Worm (Caenorhabditis elegans) whole organism, young adult: Measurements from ENCODE around the gene slc-17.4.

ENCODE experiments used
- B0035.1 ChIP-seq: sonication (generic microtip); optimal IDR thresholded peaks from 2 replicates; lab custom pipeline; 2016; ENCODE audit warnings: missing genetic modification characterization, mild to moderate bottlenecking, missing compliant biosample characterization, missing genotype, missing genetic modification reagents
- C17E4.6 ChIP-seq: fragments of 200-800 bp; sonication (Bioruptor generic); IDR thresholded peaks from 2 replicates; pipeline ENCODE4 v1.3.6; 2022; ENCODE audit warnings: missing genetic modification reagents, missing genetic modification characterization, missing compliant biosample characterization
- D2030.7 ChIP-seq: fragments of 200-800 bp; sonication (Bioruptor generic); IDR thresholded peaks from 2 replicates; pipeline ENCODE4 v1.3.6; 2022; ENCODE audit warnings: missing genetic modification reagents, missing genetic modification characterization, missing compliant biosample characterization
- F37B4.10 ChIP-seq: fragments of 200-800 bp; sonication (Bioruptor generic); IDR thresholded peaks from 2 replicates; pipeline ENCODE4 v1.3.6; 2022; ENCODE audit warnings: missing genetic modification characterization, missing compliant biosample characterization
- F57A8.1 ChIP-seq: fragments of 200-800 bp; sonication (Bioruptor generic); optimal IDR thresholded peaks from 2 replicates; lab custom pipeline; 2018; ENCODE audit warnings: mild to moderate bottlenecking, missing genetic modification characterization, moderate library complexity, missing compliant biosample characterization
- T07F8.4 ChIP-seq: sonication (generic microtip); optimal IDR thresholded peaks from 2 replicates; lab custom pipeline; 2016; ENCODE audit warnings: mild to moderate bottlenecking, missing genetic modification characterization, moderate library complexity, missing compliant biosample characterization
- Y53G8AR.9 ChIP-seq: fragments of 200-800 bp; sonication (Bioruptor generic); conservative IDR thresholded peaks from 2 replicates; pipeline ENCODE4 v1.3.6; 2022; ENCODE audit warnings: missing genetic modification reagents, missing genetic modification characterization, missing compliant biosample characterization
- Y67H2A.10 ChIP-seq: fragments of 200-800 bp; sonication (Bioruptor generic); conservative IDR thresholded peaks from 2 replicates; pipeline ENCODE4 v1.3.6; 2022; ENCODE audit warnings: missing genetic modification reagents, missing genetic modification characterization, missing compliant biosample characterization
- Y79H2A.3 ChIP-seq: fragments of 200-800 bp; sonication (Bioruptor generic); conservative IDR thresholded peaks from 2 replicates; pipeline ENCODE4 v1.3.6; 2022; ENCODE audit warnings: missing genetic modification reagents, missing genetic modification characterization, missing compliant biosample characterization
- ZK185.1 ChIP-seq: sonication (generic microtip); optimal IDR thresholded peaks from 2 replicates; lab custom pipeline; 2016; ENCODE audit warnings: mild to moderate bottlenecking, missing genetic modification characterization, missing compliant biosample characterization; ENCODE audit not compliant: poor library complexity, severe bottlenecking
- aptf-2 ChIP-seq: fragments of 200-800 bp; sonication (Bioruptor generic); conservative IDR thresholded peaks from 2 replicates; pipeline ENCODE4 v1.3.6; 2022; ENCODE audit warnings: missing genetic modification reagents, missing genetic modification characterization, missing compliant biosample characterization
- aptf-3 ChIP-seq: fragments of 200-800 bp; sonication (Bioruptor generic); IDR thresholded peaks from 2 replicates; pipeline ENCODE4 v1.3.6; 2022; ENCODE audit warnings: missing genetic modification characterization, missing compliant biosample characterization
- atf-7 ChIP-seq: sonication (generic microtip); optimal IDR thresholded peaks from 2 replicates; lab custom pipeline; 2017; ENCODE audit warnings: mild to moderate bottlenecking, missing genetic modification characterization, missing compliant biosample characterization
- athp-1 ChIP-seq: sonication (generic microtip); optimal IDR thresholded peaks from 2 replicates; lab custom pipeline; 2017; ENCODE audit warnings: mild to moderate bottlenecking, missing genetic modification characterization, missing compliant biosample characterization
- attf-3 ChIP-seq: fragments of 200-800 bp; sonication (Bioruptor generic); conservative IDR thresholded peaks from 2 replicates; pipeline ENCODE4 v1.3.6; 2022; ENCODE audit warnings: missing genetic modification reagents, missing genetic modification characterization, missing compliant biosample characterization
- attf-5 ChIP-seq: fragments of 200-800 bp; sonication (Bioruptor generic); optimal IDR thresholded peaks from 2 replicates; lab custom pipeline; 2018; ENCODE audit warnings: mild to moderate bottlenecking, missing genetic modification characterization, missing compliant biosample characterization
- bed-1 ChIP-seq: fragments of 200-800 bp; sonication (Bioruptor generic); IDR thresholded peaks from 2 replicates; pipeline ENCODE4 v1.3.6; 2022; ENCODE audit warnings: missing genetic modification reagents, missing genetic modification characterization, missing compliant biosample characterization
- bed-2 ChIP-seq: fragments of 200-800 bp; sonication (Bioruptor generic); IDR thresholded peaks from 2 replicates; pipeline ENCODE4 v1.3.6; 2022; ENCODE audit warnings: missing genetic modification reagents, missing genetic modification characterization, missing compliant biosample characterization
- ceh-100 ChIP-seq: fragments of 200-800 bp; sonication (Bioruptor generic); IDR thresholded peaks from 2 replicates; pipeline ENCODE4 v1.3.6; 2022; ENCODE audit warnings: missing genetic modification reagents, missing genetic modification characterization, missing compliant biosample characterization
- ceh-27 ChIP-seq: fragments of 200-800 bp; sonication (Bioruptor generic); optimal IDR thresholded peaks from 2 replicates; lab custom pipeline; 2018; ENCODE audit warnings: mild to moderate bottlenecking, missing genetic modification characterization, moderate library complexity, missing compliant biosample characterization
- egrh-3 ChIP-seq: fragments of 200-800 bp; sonication (Bioruptor generic); IDR thresholded peaks from 2 replicates; pipeline ENCODE4 v1.3.6; 2022; ENCODE audit warnings: missing genetic modification reagents, missing genetic modification characterization, missing compliant biosample characterization
- ets-4 ChIP-seq: fragments of 200-800 bp; sonication (Bioruptor generic); optimal IDR thresholded peaks from 2 replicates; lab custom pipeline; 2018; ENCODE audit warnings: mild to moderate bottlenecking, missing genetic modification characterization, missing compliant biosample characterization
- gei-17 ChIP-seq: fragments of 200-800 bp; sonication (Bioruptor generic); optimal IDR thresholded peaks from 2 replicates; lab custom pipeline; 2018; ENCODE audit warnings: mild to moderate bottlenecking, missing genetic modification characterization, missing compliant biosample characterization
- him-1 ChIP-seq: sonication (generic microtip); optimal IDR thresholded peaks from 2 replicates; lab custom pipeline; 2016; ENCODE audit warnings: missing genotype, missing genetic modification reagents, missing genetic modification characterization, missing compliant biosample characterization
- hlh-26 ChIP-seq: fragments of 200-800 bp; sonication (Bioruptor generic); conservative IDR thresholded peaks from 2 replicates; pipeline ENCODE4 v1.3.6; 2022; ENCODE audit warnings: missing genetic modification reagents, missing genetic modification characterization, missing compliant biosample characterization
- hmg-1.2 ChIP-seq: fragments of 200-800 bp; sonication (Bioruptor generic); IDR thresholded peaks from 2 replicates; pipeline ENCODE4 v1.3.6; 2022; ENCODE audit warnings: missing genetic modification reagents, missing genetic modification characterization, missing compliant biosample characterization
- hmg-20 ChIP-seq: fragments of 200-800 bp; sonication (Bioruptor generic); IDR thresholded peaks from 2 replicates; pipeline ENCODE4 v1.3.6; 2022; ENCODE audit warnings: missing genetic modification reagents, missing genetic modification characterization, missing compliant biosample characterization
- hrde-1 ChIP-seq: sonication (generic microtip); optimal IDR thresholded peaks from 2 replicates; lab custom pipeline; 2016; ENCODE audit warnings: missing genetic modification characterization, mild to moderate bottlenecking, missing compliant biosample characterization, moderate library complexity, missing genotype, missing genetic modification reagents, borderline replicate concordance
- hsf-1 ChIP-seq: fragments of 200-800 bp; sonication (Bioruptor generic); IDR thresholded peaks from 2 replicates; pipeline ENCODE4 v1.3.6; 2022; ENCODE audit warnings: missing genetic modification reagents, missing genetic modification characterization, missing compliant biosample characterization
- lag-1 ChIP-seq: fragments of 200-800 bp; sonication (Bioruptor generic); IDR thresholded peaks from 2 replicates; pipeline ENCODE4 v1.3.6; 2022; ENCODE audit warnings: missing genetic modification reagents, missing genetic modification characterization, missing compliant biosample characterization
- let-607 ChIP-seq, 2 experiments: fragments of 200-800 bp in 1 of 2; sonication (Bioruptor generic) in 1 of 2; sonication (generic microtip) in 1 of 2; optimal IDR thresholded peaks; 2 replicates each; lab custom pipeline; 2016 to 2018; ENCODE audit warnings: mild to moderate bottlenecking in 2 of 2, missing compliant biosample characterization in 2 of 2, missing genetic modification characterization in 2 of 2, moderate library complexity in 2 of 2, missing genotype in 1 of 2
- lin-54 ChIP-seq: fragments of 200-800 bp; sonication (Bioruptor generic); optimal IDR thresholded peaks from 2 replicates; lab custom pipeline; 2018; ENCODE audit warnings: mild to moderate bottlenecking, missing genetic modification characterization, missing compliant biosample characterization
- mcd-1 ChIP-seq: fragments of 200-800 bp; sonication (Bioruptor generic); IDR thresholded peaks from 2 replicates; pipeline ENCODE4 v1.3.6; 2022; ENCODE audit warnings: missing genetic modification reagents, missing genetic modification characterization, missing compliant biosample characterization
- nhr-120 ChIP-seq: fragments of 200-800 bp; sonication (Bioruptor generic); IDR thresholded peaks from 2 replicates; pipeline ENCODE4 v1.3.6; 2022; ENCODE audit warnings: missing genetic modification characterization, missing compliant biosample characterization
- nhr-80 ChIP-seq: sonication (generic microtip); optimal IDR thresholded peaks from 2 replicates; lab custom pipeline; 2016; ENCODE audit warnings: missing genetic modification characterization, missing compliant biosample characterization
- pbrm-1 ChIP-seq: fragments of 200-800 bp; sonication (Bioruptor generic); IDR thresholded peaks from 2 replicates; pipeline ENCODE4 v1.3.6; 2022; ENCODE audit warnings: missing genetic modification reagents, missing genetic modification characterization, missing compliant biosample characterization
- sea-2 ChIP-seq: fragments of 200-800 bp; sonication (Bioruptor generic); IDR thresholded peaks from 2 replicates; pipeline ENCODE4 v1.3.6; 2022; ENCODE audit warnings: missing genetic modification characterization, missing compliant biosample characterization
- snpc-1.3 ChIP-seq: sonication (generic microtip); optimal IDR thresholded peaks from 2 replicates; lab custom pipeline; 2017; ENCODE audit warnings: missing genetic modification characterization, mild to moderate bottlenecking, missing compliant biosample characterization, antibody characterized with exemption, moderate library complexity, missing genotype, missing genetic modification reagents; ENCODE audit not compliant: insufficient read depth
- snpc-3.4 ChIP-seq: sonication (generic microtip); optimal IDR thresholded peaks from 2 replicates; lab custom pipeline; 2017; ENCODE audit warnings: missing genetic modification characterization, mild to moderate bottlenecking, missing compliant biosample characterization, antibody characterized with exemption, moderate library complexity, missing genotype, missing genetic modification reagents
- snpc-4 ChIP-seq, 5 experiments: fragments of 150-350 bp in 1 of 5; sonication (generic microtip) in 4 of 5; optimal IDR thresholded peaks; 2 replicates each; lab custom pipeline; 2014 to 2018; ENCODE audit warnings: missing genetic modification characterization in 5 of 5, missing biosample characterization in 3 of 5, antibody characterized with exemption in 2 of 5, mild to moderate bottlenecking in 2 of 5, missing compliant biosample characterization in 2 of 5, missing genotype in 2 of 5, moderate library complexity in 2 of 5, missing genetic modification reagents in 1 of 5
- tbp1 ChIP-seq: fragments of 200-800 bp; sonication (Bioruptor generic); optimal IDR thresholded peaks from 2 replicates; lab custom pipeline; 2018; ENCODE audit warnings: mild to moderate bottlenecking, missing genetic modification characterization, missing compliant biosample characterization
- tlf-1 ChIP-seq: fragments of 200-800 bp; sonication (Bioruptor generic); optimal IDR thresholded peaks from 2 replicates; lab custom pipeline; 2018; ENCODE audit warnings: mild to moderate bottlenecking, missing genetic modification characterization, missing compliant biosample characterization
- zim-3 ChIP-seq: sonication (generic microtip); optimal IDR thresholded peaks from 2 replicates; lab custom pipeline; 2017; ENCODE audit warnings: mild to moderate bottlenecking, missing genetic modification characterization, moderate library complexity, missing compliant biosample characterization
- ztf-18 ChIP-seq: sonication (generic microtip); optimal IDR thresholded peaks from 2 replicates; lab custom pipeline; 2016; ENCODE audit warnings: missing genotype, mild to moderate bottlenecking, missing genetic modification characterization, missing compliant biosample characterization
- ztf-22 ChIP-seq: fragments of 200-800 bp; sonication (Bioruptor generic); optimal IDR thresholded peaks from 2 replicates; lab custom pipeline; 2018; ENCODE audit warnings: mild to moderate bottlenecking, missing genetic modification characterization, moderate library complexity, missing compliant biosample characterization
- ztf-3 ChIP-seq: fragments of 200-800 bp; sonication (Bioruptor generic); optimal IDR thresholded peaks from 2 replicates; lab custom pipeline; 2018; ENCODE audit warnings: mild to moderate bottlenecking, missing genetic modification characterization, missing compliant biosample characterization

slc-17.4 gene

DNA sequence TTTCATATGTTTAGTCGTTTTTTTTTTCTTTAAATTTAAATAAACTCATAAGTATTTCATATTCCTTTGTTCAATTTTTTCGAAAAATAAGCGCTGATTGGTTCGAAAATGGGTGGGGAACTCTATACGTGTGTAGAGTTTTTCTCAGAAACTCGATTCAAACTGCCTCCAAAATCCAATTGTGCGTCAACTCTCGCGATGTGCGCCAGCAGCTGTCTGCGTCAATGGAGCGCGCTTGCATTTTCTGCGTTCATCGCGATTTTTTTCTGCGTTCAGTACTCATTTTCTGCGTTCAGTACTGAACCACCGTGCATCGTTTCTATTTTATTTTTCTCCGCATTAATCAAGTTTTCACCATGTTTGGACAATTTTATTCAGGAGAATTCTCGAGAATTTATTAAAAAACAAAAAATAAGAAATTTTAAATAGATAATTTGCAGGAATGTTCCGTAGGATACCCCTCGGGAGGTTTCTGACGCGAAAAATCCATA, 41.8 kb downstream of the slc-17.4 start, which contains the start of gene eelo-2 (continued):
- peak; percentile 96 for TF ChIP-seq ZK185.1
- TF ChIP-seq lin-54 (GFP tag; lab: Kevin White, UChicago), result peak; percentile 100
- 0 out of 2 replicates have a peak, but pooled peaks have one; percentile 63 for TF ChIP-seq nhr-120
- no peak for TF ChIP-seq bed-2
- peak; percentile 99 for TF ChIP-seq Y53G8AR.9 (GFP tag; lab: Robert Waterston, UW)
- TF ChIP-seq T07F8.4, result peak; percentile 64
- peak; percentile 93 for TF ChIP-seq hsf-1
- peak; percentile 85 for TF ChIP-seq zim-3 (tag; lab: Kevin White, UChicago)
- peak; percentile 95 for TF ChIP-seq athp-1 (tag; lab: Kevin White, UChicago)
- TF ChIP-seq tbp1 (GFP tag; lab: Kevin White, UChicago), result peak; percentile 81
- TF ChIP-seq ceh-27, result peak; percentile 97
- no peak for TF ChIP-seq aptf-2
- no peak for TF ChIP-seq F37B4.10
- TF ChIP-seq B0035.1 (tag; lab: Kevin White, UChicago), result peak; percentile 69
- TF ChIP-seq attf-5 (GFP tag; lab: Kevin White, UChicago), result peak; percentile 99
- 0 out of 2 replicates have a peak, but pooled peaks have one; percentile 30 for TF ChIP-seq Y79H2A.3 (GFP tag; lab: Robert Waterston, UW)
- TF ChIP-seq C17E4.6, result peak; percentile 96
- peak; percentile 99 for TF ChIP-seq ztf-18 (tag; lab: Kevin White, UChicago)
- TF ChIP-seq F57A8.1, result no peak
- TF ChIP-seq pbrm-1 (GFP tag; lab: Robert Waterston, UW), result peak; percentile 99
- TF ChIP-seq lag-1 (GFP tag; lab: Robert Waterston, UW), result peak; percentile 81; the same call in 1 of the 2 replicates
- TF ChIP-seq attf-3 (GFP tag; lab: Robert Waterston, UW), result peak; percentile 63
- peak; percentile 100 for TF ChIP-seq mcd-1 (GFP tag; lab: Robert Waterston, UW)
- 0 out of 2 replicates have a peak, but pooled peaks have one; percentile 48 for TF ChIP-seq Y67H2A.10 (GFP tag; lab: Robert Waterston, UW)
- peak; percentile 94 for TF ChIP-seq hmg-20
- peak; percentile 98 for TF ChIP-seq tlf-1
- TF ChIP-seq gei-17 (GFP tag; lab: Kevin White, UChicago), result peak; percentile 86
- TF ChIP-seq nhr-80, result peak; percentile 89
- peak; percentile 62 for TF ChIP-seq egrh-3 (GFP tag; lab: Robert Waterston, UW)
- TF ChIP-seq ets-4, result peak; percentile 72
- TF ChIP-seq atf-7, result peak; percentile 93
- TF ChIP-seq aptf-3 (GFP tag; lab: Robert Waterston, UW), result no peak
- TF ChIP-seq D2030.7, result peak; percentile 97
- peak; percentile 83 for TF ChIP-seq snpc-3.4
- no peak for TF ChIP-seq bed-1 (GFP tag; lab: Robert Waterston, UW)
- no peak for TF ChIP-seq sea-2 (GFP tag; lab: Robert Waterston, UW)
- TF ChIP-seq hlh-26, result no peak
- TF ChIP-seq let-607 (tag; optimal IDR thresholded peaks at IDR 0.05; lab: Kevin White, UChicago), result peak; percentile 81 to 89
- peak; percentile 94 for TF ChIP-seq snpc-4 (GFP tag; optimal IDR thresholded peaks at IDR 0.05; lab: Kevin White, UChicago)
- peak; percentile 90 to 97 (median 97) for TF ChIP-seq snpc-4 (tag; optimal IDR thresholded peaks at IDR 0.05; lab: Kevin White, UChicago)
- peak; percentile 66 for TF ChIP-seq hrde-1
- peak; percentile 83 for TF ChIP-seq hmg-1.2 (GFP tag; lab: Robert Waterston, UW)
- peak; percentile 93 for TF ChIP-seq snpc-1.3 (tag; lab: Kevin White, UChicago)
- peak; percentile 74 for TF ChIP-seq ztf-3 (GFP tag; lab: Kevin White, UChicago)
- peak; percentile 85 for TF ChIP-seq ztf-22 (GFP tag; lab: Kevin White, UChicago)
- TF ChIP-seq him-1 (tag; lab: Kevin White, UChicago), result peak; percentile 73
- peak; percentile 91 for TF ChIP-seq ceh-100
